Worm (Caenorhabditis elegans) whole organism, L3 larva: ENCODE results near the gene ZK867.2.

Experiments used
- R02D3.7 ChIP-seq: fragments of 150-350 bp; optimal IDR thresholded peaks from 2 replicates; lab custom pipeline; 2014; ENCODE audit warnings: missing biosample characterization, missing genetic modification characterization
- ZK546.5 ChIP-seq: sonication (generic microtip); optimal IDR thresholded peaks from 2 replicates; lab custom pipeline; 2017; ENCODE audit warnings: missing biosample characterization, missing genetic modification characterization
- ama-1 ChIP-seq: fragments of 150-350 bp; optimal IDR thresholded peaks from 2 replicates; lab custom pipeline; 2018
- ceh-16 ChIP-seq: sonication (generic microtip); optimal IDR thresholded peaks from 2 replicates; lab custom pipeline; 2017; ENCODE audit warnings: missing biosample characterization, missing genetic modification characterization
- ceh-28 ChIP-seq: fragments of 150-350 bp; optimal IDR thresholded peaks from 2 replicates; lab custom pipeline; 2014; ENCODE audit warnings: missing biosample characterization, missing genetic modification reagents, missing genetic modification characterization
- ceh-9 ChIP-seq: sonication (generic microtip); optimal IDR thresholded peaks from 2 replicates; lab custom pipeline; 2018; ENCODE audit warnings: missing biosample characterization, missing genetic modification characterization
- daf-12 ChIP-seq: fragments of 150-350 bp; optimal IDR thresholded peaks from 2 replicates; lab custom pipeline; 2014; ENCODE audit warnings: missing biosample characterization, missing genetic modification reagents, missing genetic modification characterization
- egl-27 ChIP-seq: sonication (generic microtip); optimal IDR thresholded peaks from 4 replicates; lab custom pipeline; 2017; ENCODE audit warnings: missing biosample characterization, missing genetic modification reagents, missing genetic modification characterization
- elt-2 ChIP-seq: sonication (generic microtip); optimal IDR thresholded peaks from 2 replicates; lab custom pipeline; 2016; ENCODE audit warnings: missing genetic modification reagents, mild to moderate bottlenecking, missing genetic modification characterization, missing compliant biosample characterization
- elt-3 ChIP-seq, 3 experiments: fragments of 150-350 bp in 1 of 3; sonication (generic microtip) in 2 of 3; optimal IDR thresholded peaks; 2 replicates in 2 of 3; 4 replicates in 1 of 3; lab custom pipeline; 2014 to 2017; ENCODE audit warnings: missing biosample characterization in 3 of 3, missing genetic modification characterization in 3 of 3
- eor-1 ChIP-seq, 2 experiments: fragments of 150-350 bp; optimal IDR thresholded peaks; 2 replicates each; lab custom pipeline; 2014 to 2018; ENCODE audit warnings: missing biosample characterization in 2 of 2, missing genetic modification characterization in 2 of 2
- fkh-10 ChIP-seq: sonication (generic microtip); optimal IDR thresholded peaks from 2 replicates; lab custom pipeline; 2017; ENCODE audit warnings: missing biosample characterization, missing genetic modification reagents, missing genetic modification characterization
- fos-1 ChIP-seq: fragments of 150-350 bp; optimal IDR thresholded peaks from 2 replicates; lab custom pipeline; 2014; ENCODE audit warnings: missing biosample characterization, missing genetic modification characterization
- hmg-11 ChIP-seq: sonication (generic microtip); optimal IDR thresholded peaks from 2 replicates; lab custom pipeline; 2016; ENCODE audit warnings: missing genetic modification characterization, missing compliant biosample characterization
- jun-1 ChIP-seq: fragments of 150-350 bp; optimal IDR thresholded peaks from 2 replicates; lab custom pipeline; 2014; ENCODE audit warnings: missing biosample characterization, missing genetic modification reagents, missing genetic modification characterization
- lin-15B ChIP-seq: fragments of 150-350 bp; optimal IDR thresholded peaks from 2 replicates; lab custom pipeline; 2014; ENCODE audit warnings: missing biosample characterization, missing genetic modification characterization
- mdl-1 ChIP-seq: fragments of 150-350 bp; optimal IDR thresholded peaks from 2 replicates; lab custom pipeline; 2014; ENCODE audit warnings: missing biosample characterization, missing genetic modification characterization
- mml-1 ChIP-seq: fragments of 150-350 bp; sonication (generic microtip); optimal IDR thresholded peaks from 3 replicates; lab custom pipeline; 2014; ENCODE audit warnings: missing biosample characterization, missing genetic modification characterization
- nfya-1 ChIP-seq: sonication (generic microtip); optimal IDR thresholded peaks from 2 replicates; lab custom pipeline; 2017; ENCODE audit warnings: missing genetic modification characterization, mild to moderate bottlenecking, missing compliant biosample characterization, antibody characterized with exemption, moderate library complexity; ENCODE audit not compliant: insufficient read depth
- nhr-12 ChIP-seq: fragments of 150-350 bp; optimal IDR thresholded peaks from 2 replicates; lab custom pipeline; 2014; ENCODE audit warnings: missing biosample characterization, missing genetic modification characterization
- nhr-237 ChIP-seq: fragments of 150-350 bp; optimal IDR thresholded peaks from 2 replicates; lab custom pipeline; 2014; ENCODE audit warnings: missing biosample characterization, missing genetic modification characterization
- nhr-25 ChIP-seq: sonication (generic microtip); optimal IDR thresholded peaks from 2 replicates; lab custom pipeline; 2017; ENCODE audit warnings: missing biosample characterization, missing genetic modification characterization
- nhr-28 ChIP-seq: fragments of 150-350 bp; optimal IDR thresholded peaks from 2 replicates; lab custom pipeline; 2014; ENCODE audit warnings: missing biosample characterization, missing genetic modification characterization
- nhr-67 ChIP-seq: fragments of 150-350 bp; optimal IDR thresholded peaks from 2 replicates; lab custom pipeline; 2014; ENCODE audit warnings: missing biosample characterization, missing genetic modification characterization
- nhr-76 ChIP-seq: fragments of 150-350 bp; sonication (generic microtip); optimal IDR thresholded peaks from 5 replicates; lab custom pipeline; 2014; ENCODE audit warnings: missing biosample characterization, missing genetic modification characterization
- nhr-77 ChIP-seq: fragments of 150-350 bp; optimal IDR thresholded peaks from 2 replicates; lab custom pipeline; 2014; ENCODE audit warnings: missing biosample characterization, missing genetic modification characterization
- pha-4 ChIP-seq: fragments of 150-350 bp; optimal IDR thresholded peaks from 2 replicates; lab custom pipeline; 2014; ENCODE audit warnings: missing biosample characterization, missing genetic modification reagents, missing genetic modification characterization
- pqm-1 ChIP-seq: fragments of 150-350 bp; optimal IDR thresholded peaks from 2 replicates; lab custom pipeline; 2017; ENCODE audit warnings: missing biosample characterization, missing genetic modification characterization, inconsistent platforms
- skn-1 ChIP-seq: fragments of 150-350 bp; optimal IDR thresholded peaks from 2 replicates; lab custom pipeline; 2014; ENCODE audit warnings: missing biosample characterization, missing genetic modification characterization
- snpc-4 ChIP-seq: fragments of 150-350 bp; optimal IDR thresholded peaks from 2 replicates; lab custom pipeline; 2014; ENCODE audit warnings: missing biosample characterization, missing genetic modification characterization
- tbx-2 ChIP-seq: sonication (generic microtip); optimal IDR thresholded peaks from 2 replicates; lab custom pipeline; 2016; ENCODE audit warnings: mild to moderate bottlenecking, missing genetic modification characterization, missing compliant biosample characterization
- unc-39 ChIP-seq: sonication (generic microtip); optimal IDR thresholded peaks from 4 replicates; lab custom pipeline; 2017; ENCODE audit warnings: missing biosample characterization, missing genetic modification characterization
- unc-62 ChIP-seq: fragments of 150-350 bp; sonication (generic microtip); optimal IDR thresholded peaks from 4 replicates; lab custom pipeline; 2014; ENCODE audit warnings: missing biosample characterization, missing genetic modification reagents, missing genetic modification characterization
- zag-1 ChIP-seq: fragments of 150-350 bp; optimal IDR thresholded peaks from 2 replicates; lab custom pipeline; 2014; ENCODE audit warnings: missing biosample characterization, missing genetic modification characterization
- ztf-4 ChIP-seq: fragments of 150-350 bp; optimal IDR thresholded peaks from 2 replicates; lab custom pipeline; 2014; ENCODE audit warnings: missing biosample characterization, missing genetic modification characterization

Gene ZK867.2

DNA sequence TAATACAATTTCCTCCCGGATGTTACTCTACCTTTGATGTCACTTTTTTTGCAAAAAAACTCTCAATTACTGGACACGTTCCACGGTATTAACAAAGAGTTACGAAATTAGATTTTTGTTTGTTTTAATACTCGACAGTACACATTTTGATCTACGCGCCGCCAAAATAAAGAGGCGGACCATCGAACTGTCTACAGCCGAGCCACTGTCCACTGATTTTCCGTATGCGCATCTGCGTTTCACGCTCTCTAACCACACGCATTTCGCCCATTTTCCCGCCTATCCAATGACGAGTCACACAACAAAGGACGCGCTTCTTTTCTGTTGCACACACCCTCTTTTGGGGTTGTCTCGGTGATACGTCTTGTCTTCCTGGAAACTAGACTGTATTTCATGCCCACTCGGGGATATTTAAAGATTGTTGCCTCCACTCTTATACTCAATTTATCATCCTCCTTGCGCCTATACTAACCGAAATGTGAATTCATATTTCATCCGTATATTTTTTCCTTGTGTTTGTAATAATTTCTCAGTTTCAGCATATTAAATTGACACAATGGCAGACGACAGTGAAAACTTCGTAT, 6.6 kb upstream of the ZK867.2 start, which contains the start of gene C55B6.1:
Gene C55B6.1, plus strand, starts transcription at position 534 of the 584 bp plus-strand sequence.
- no peak for TF ChIP-seq nhr-12 (tag; lab: Kevin White, UChicago)
- no peak for TF ChIP-seq daf-12 (tag; lab: Kevin White, UChicago)
- TF ChIP-seq fos-1 (tag; lab: Kevin White, UChicago) = no peak
- no peak for TF ChIP-seq nhr-76
- TF ChIP-seq nfya-1 = peak; percentile 8

DNA sequence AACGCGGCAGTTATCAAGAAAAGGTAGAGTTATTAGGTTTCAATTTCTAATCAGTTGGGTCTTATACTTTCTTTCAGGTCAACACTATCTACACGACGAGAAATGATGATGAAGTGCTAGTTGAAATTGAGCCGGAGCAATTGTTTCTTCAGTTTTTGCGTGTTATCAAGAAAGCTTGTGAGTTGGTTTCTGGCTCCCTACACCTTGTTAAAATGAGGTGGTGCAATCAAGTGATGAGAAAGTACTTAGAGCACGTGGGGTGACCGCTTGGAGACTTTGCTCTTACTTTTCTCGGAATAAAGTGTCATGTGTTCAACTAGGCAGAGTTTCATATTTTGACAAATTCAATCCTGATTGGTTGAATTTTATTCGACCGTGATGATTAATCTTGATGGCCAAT, 6.0 kb upstream of the ZK867.2 start:
- TF ChIP-seq zag-1 (tag; lab: Kevin White, UChicago) = no peak
- TF ChIP-seq nhr-76 = no peak
- TF ChIP-seq nfya-1 = peak; percentile 41
- TF ChIP-seq skn-1 (tag; lab: Kevin White, UChicago) = peak; percentile 47
- TF ChIP-seq pqm-1 (tag; lab: Kevin White, UChicago) = peak; percentile 83
- TF ChIP-seq jun-1 (tag; lab: Kevin White, UChicago) = peak; percentile 38
- TF ChIP-seq elt-2 (tag; lab: Kevin White, UChicago) = peak; percentile 94
- no peak for TF ChIP-seq ceh-16 (tag; lab: Kevin White, UChicago)

DNA sequence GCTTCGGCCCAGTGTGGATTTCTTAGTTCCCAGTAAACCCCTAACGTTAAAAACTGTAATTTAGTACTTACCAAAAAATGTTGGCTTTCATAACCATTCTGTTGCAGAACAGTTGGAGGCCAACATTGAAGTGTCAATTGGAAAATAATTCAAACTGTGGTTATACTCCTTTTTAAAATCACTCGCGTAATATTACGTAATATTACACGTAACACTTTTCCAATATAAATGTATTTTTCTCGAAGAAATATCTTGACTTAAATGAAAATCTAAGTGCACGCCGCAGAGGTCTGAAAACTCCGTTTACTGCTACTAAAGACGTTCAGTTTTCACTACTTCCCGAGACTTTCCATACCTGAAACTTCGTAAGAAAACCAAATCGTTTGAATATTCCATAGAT, 2.3 kb upstream of the ZK867.2 start:
- TF ChIP-seq ceh-9 (tag; lab: Kevin White, UChicago) (no peak), skn-1 (tag; lab: Kevin White, UChicago) (no peak), unc-62 (no peak), unc-39 (tag; lab: Kevin White, UChicago) (no peak), pha-4 (tag; lab: Kevin White, UChicago) (no peak), fos-1 (tag; lab: Kevin White, UChicago) (no peak), nhr-25 (no peak), nhr-12 (tag; lab: Kevin White, UChicago) (no peak), elt-3 (tag; optimal IDR thresholded peaks at IDR 0.05; lab: Kevin White, UChicago) (no peak), zag-1 (tag; lab: Kevin White, UChicago) (no peak), tbx-2 (tag; lab: Kevin White, UChicago) (no peak), nhr-77 (tag; lab: Kevin White, UChicago) (no peak), hmg-11 (no peak)
- TF ChIP-seq, all 47 proteins: peak for 0

DNA sequence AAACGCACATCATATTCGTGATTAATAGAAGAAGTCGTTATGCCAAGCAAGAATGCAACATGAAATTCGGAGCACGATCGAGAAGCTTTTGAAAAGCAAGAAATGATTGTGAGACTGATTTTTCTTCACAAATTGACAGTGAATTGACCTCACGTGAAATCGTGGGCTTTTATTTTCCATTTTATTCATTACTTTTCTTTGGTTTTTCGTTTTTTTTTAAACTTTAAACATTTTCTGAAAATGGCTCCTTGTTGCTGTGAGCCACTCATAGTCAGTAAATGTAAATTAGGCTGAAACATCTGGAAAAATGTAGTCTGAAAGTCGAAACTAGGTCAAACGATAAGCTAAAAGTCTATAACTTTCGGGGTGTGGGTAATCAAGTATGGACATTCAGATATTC, 1.3 kb upstream of the ZK867.2 start, which contains the start of gene C55B6.5:
Gene C55B6.5, minus strand, starts transcription at position 101 of the 400 bp plus-strand sequence.
- TF ChIP-seq hmg-11 (no peak), fos-1 (tag; lab: Kevin White, UChicago) (no peak), fkh-10 (no peak), lin-15B (no peak), pha-4 (tag; lab: Kevin White, UChicago) (no peak), nhr-28 (no peak), jun-1 (tag; lab: Kevin White, UChicago) (no peak), ceh-28 (no peak), unc-39 (tag; lab: Kevin White, UChicago) (no peak), eor-1 (tag; optimal IDR thresholded peaks at IDR 0.05; lab: Kevin White, UChicago) (no peak), snpc-4 (tag; lab: Kevin White, UChicago) (no peak), nhr-77 (tag; lab: Kevin White, UChicago) (no peak), mdl-1 (tag; lab: Kevin White, UChicago) (no peak), nhr-237 (tag; lab: Kevin White, UChicago) (no peak), egl-27 (tag; lab: Kevin White, UChicago) (no peak), R02D3.7 (tag; lab: Kevin White, UChicago) (no peak), elt-2 (tag; lab: Kevin White, UChicago) (no peak), nhr-67 (tag; lab: Kevin White, UChicago) (no peak), ZK546.5 (no peak), ztf-4 (tag; lab: Kevin White, UChicago) (no peak)

DNA sequence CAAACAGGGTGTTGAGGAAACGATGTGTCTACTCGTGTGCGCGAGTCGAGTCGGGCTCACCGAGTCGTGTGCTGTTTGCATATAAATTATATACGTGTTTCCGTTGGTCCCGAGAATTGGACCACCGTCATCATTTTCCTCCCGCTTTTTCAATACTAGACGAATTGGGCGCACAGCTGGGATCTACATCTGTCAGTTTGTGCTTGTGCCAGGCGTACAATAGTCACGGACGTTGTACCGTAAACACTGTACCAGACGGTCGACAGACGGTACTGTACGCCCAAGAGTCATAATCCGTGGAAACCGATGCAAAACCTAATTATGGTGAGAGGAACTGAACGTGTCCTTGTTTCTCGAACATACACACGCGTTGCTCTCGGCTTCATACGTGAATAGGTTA, 2.6 kb downstream of the ZK867.2 start:
- no peak for TF ChIP-seq ceh-28
- TF ChIP-seq R02D3.7 (tag; lab: Kevin White, UChicago) = no peak
- no peak for TF ChIP-seq skn-1 (tag; lab: Kevin White, UChicago)
- no peak for TF ChIP-seq zag-1 (tag; lab: Kevin White, UChicago)
- no peak for TF ChIP-seq nhr-12 (tag; lab: Kevin White, UChicago)
- no peak for TF ChIP-seq hmg-11
- no peak for TF ChIP-seq mdl-1 (tag; lab: Kevin White, UChicago)
- no peak for TF ChIP-seq tbx-2 (tag; lab: Kevin White, UChicago)
- no peak for TF ChIP-seq ama-1 (lab: Kevin White, UChicago)
- no peak for TF ChIP-seq mml-1 (tag; lab: Kevin White, UChicago)
- TF ChIP-seq pqm-1 (tag; lab: Kevin White, UChicago) = no peak
